Fruit fly (Drosophila melanogaster) whole organism, pupa: ENCODE results near the gene Stam.

Source experiments
- CG12605 ChIP-seq: fragments of 200-800 bp; sonication (Bioruptor generic); IDR thresholded peaks from 2 replicates; pipeline ENCODE4 v1.3.6; 2022; ENCODE audit warnings: missing biosample characterization, missing genetic modification characterization
- CG9948 ChIP-seq: fragments of 200-800 bp; sonication (Bioruptor generic); optimal IDR thresholded peaks from 2 replicates; lab custom pipeline; 2018; ENCODE audit warnings: missing biosample characterization, mild to moderate bottlenecking, missing genetic modification characterization, moderate library complexity
- rn ChIP-seq: fragments of 200-800 bp; sonication (Bioruptor generic); IDR thresholded peaks from 2 replicates; pipeline ENCODE4 v1.3.6; 2022; ENCODE audit warnings: missing biosample characterization, missing genetic modification characterization

dm6 chr2L:10842326-10842725, 16.0 kb upstream of the Stam start, which contains the start of gene CG6700:
- TF ChIP-seq CG12605 (GFP tag; lab: Robert Waterston, UW), result no peak
- TF ChIP-seq rn (GFP tag; lab: Robert Waterston, UW), result no peak
- TF ChIP-seq CG9948 (tag; lab: Kevin White, UChicago), result no peak
